Worm (Caenorhabditis elegans) whole organism, midembryonic: ENCODE data around the gene nspg-11.

ENCODE experiments used
- T22C8.4 ChIP-seq: fragments of 200-800 bp; sonication (Bioruptor generic); IDR thresholded peaks from 2 replicates; pipeline ENCODE4 v1.3.6; 2022; ENCODE audit warnings: missing genetic modification characterization, missing compliant biosample characterization
- cog-1 ChIP-seq: sonication (generic microtip); optimal IDR thresholded peaks from 2 replicates; lab custom pipeline; 2016; ENCODE audit warnings: missing genetic modification characterization, missing compliant biosample characterization
- flt-1 ChIP-seq: fragments of 200-800 bp; sonication (Bioruptor generic); IDR thresholded peaks from 2 replicates; pipeline ENCODE4 v1.3.6; 2022; ENCODE audit warnings: missing genetic modification characterization, missing compliant biosample characterization
- klf-2 ChIP-seq: fragments of 200-800 bp; sonication (Bioruptor generic); conservative IDR thresholded peaks from 2 replicates; pipeline ENCODE4 v1.3.6; 2022; ENCODE audit warnings: missing genetic modification reagents, missing genetic modification characterization, missing compliant biosample characterization
- ref-1 ChIP-seq: fragments of 200-800 bp; sonication (Bioruptor generic); conservative IDR thresholded peaks from 2 replicates; pipeline ENCODE4 v1.3.6; 2022; ENCODE audit warnings: missing genetic modification reagents, missing genetic modification characterization, missing compliant biosample characterization
- tab-1 ChIP-seq: fragments of 200-800 bp; sonication (Bioruptor generic); IDR thresholded peaks from 2 replicates; pipeline ENCODE4 v1.3.6; 2022; ENCODE audit warnings: missing genetic modification characterization, missing compliant biosample characterization

DNA sequence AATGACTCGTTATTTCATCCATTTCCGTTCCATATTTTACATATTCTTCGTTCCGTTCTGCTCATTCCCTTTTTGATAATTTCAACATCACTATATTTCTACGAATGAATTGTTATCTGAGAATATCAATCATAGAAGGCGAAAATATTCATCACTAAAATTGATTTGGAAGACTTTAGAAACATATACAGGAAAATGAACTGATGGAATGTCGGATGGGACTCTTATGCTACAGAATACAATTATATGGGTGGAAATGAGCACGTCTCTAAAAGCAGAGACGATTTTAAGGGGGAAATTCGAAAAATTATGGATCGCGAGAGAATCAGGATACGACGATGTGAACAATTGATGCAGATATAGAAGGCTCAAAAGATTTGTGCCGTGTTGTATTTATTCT is 3.9 kb downstream of the nspg-11 start:
- no peak for TF ChIP-seq cog-1 (tag; lab: Kevin White, UChicago)
- no peak for TF ChIP-seq klf-2 (GFP tag; lab: Robert Waterston, UW)
- no peak for TF ChIP-seq tab-1
- no peak for TF ChIP-seq ref-1 (GFP tag; lab: Robert Waterston, UW)
- TF ChIP-seq T22C8.4 = no peak
- no peak for TF ChIP-seq flt-1
